In genomic region chr3R:25880198-25880970, dm6 we compare ENCODE assay signal across 1 fruit fly cellular context.
TF ChIP-seq lines count a peak whose summit lies in the region.

No protein-coding gene starts in this region.

TF ChIP-seq in whole organism, embryonic, 481 proteins besides CTCF, POLR2A, EP300 and RAD21 (continued from another document):
- no peak for TF ChIP-seq GATAe (GFP tag; conservative IDR thresholded peaks at IDR 0.05; lab: Robert Waterston, UW)
- no peak for TF ChIP-seq Opbp (GFP tag; IDR thresholded peaks at IDR 0.05; lab: Robert Waterston, UW; ENCODE audit: partially characterized antibody)
- TF ChIP-seq Mes4 (GFP tag; optimal IDR thresholded peaks at IDR 0.05; lab: Kevin White, UChicago), result no peak
- no peak for TF ChIP-seq sna (GFP tag; IDR thresholded peaks at IDR 0.05; lab: Robert Waterston, UW; ENCODE audit: partially characterized antibody)
- 0 out of 2 replicates have a peak, but pooled peaks have one; percentile 29 for TF ChIP-seq CG11696 (GFP tag; IDR thresholded peaks at IDR 0.05; lab: Robert Waterston, UW)
- TF ChIP-seq Dip2 (GFP tag; IDR thresholded peaks at IDR 0.05; lab: Robert Waterston, UW), result no peak
- peak; percentile 29; the same call in 1 of the 2 replicates for TF ChIP-seq CG10366 (GFP tag; IDR thresholded peaks at IDR 0.05; lab: Robert Waterston, UW)
- peak; percentile 72 for TF ChIP-seq CG12391 (tag; optimal IDR thresholded peaks at IDR 0.05; lab: Kevin White, UChicago)
- peak; percentile 37; the same call in 1 of the 3 replicates for TF ChIP-seq H15 (GFP tag; IDR thresholded peaks at IDR 0.05; lab: Robert Waterston, UW)
- TF ChIP-seq CG4820 (GFP tag; optimal IDR thresholded peaks at IDR 0.05; lab: Kevin White, UChicago), result peak; percentile 22
- TF ChIP-seq en (GFP tag; optimal IDR thresholded peaks at IDR 0.05; lab: Kevin White, UChicago), result no peak
- TF ChIP-seq gce (GFP tag; IDR thresholded peaks at IDR 0.05; lab: Robert Waterston, UW), result no peak
- TF ChIP-seq lilli (GFP tag; optimal IDR thresholded peaks at IDR 0.05; lab: Kevin White, UChicago), result peak; percentile 22
- no peak for TF ChIP-seq CG5953 (GFP tag; IDR thresholded peaks at IDR 0.05; lab: Robert Waterston, UW)
- peak; percentile 87 for TF ChIP-seq Sry-β (GFP tag; optimal IDR thresholded peaks at IDR 0.05; lab: Kevin White, UChicago)
- no peak for TF ChIP-seq CG15696 (tag; optimal IDR thresholded peaks at IDR 0.05; lab: Kevin White, UChicago)
- no peak for TF ChIP-seq gro (GFP tag; optimal IDR thresholded peaks at IDR 0.05; lab: Kevin White, UChicago)
- TF ChIP-seq CG17568 (GFP tag; optimal IDR thresholded peaks at IDR 0.05; lab: Kevin White, UChicago), result no peak
- TF ChIP-seq NC2β (GFP tag; optimal IDR thresholded peaks at IDR 0.05; lab: Kevin White, UChicago), result no peak
- TF ChIP-seq CG10267 (tag; optimal IDR thresholded peaks at IDR 0.05; lab: Kevin White, UChicago), result peak; percentile 57
